Worm (Caenorhabditis elegans) whole organism, L1 larva: ENCODE results near the gene ndx-6.
A peak's percentile ranks its signal among the peaks of the same experiment; 100 is the strongest.

Experiments used
- C04F5.9 ChIP-seq: sonication (generic microtip); optimal IDR thresholded peaks from 2 replicates; lab custom pipeline; 2016; ENCODE audit warnings: missing genetic modification characterization, missing compliant biosample characterization
- C34B4.2 ChIP-seq: sonication (generic microtip); optimal IDR thresholded peaks from 2 replicates; lab custom pipeline; 2017; ENCODE audit warnings: mild to moderate bottlenecking, missing genetic modification characterization, missing compliant biosample characterization
- F16B12.6 ChIP-seq: fragments of 150-350 bp; optimal IDR thresholded peaks from 2 replicates; lab custom pipeline; 2014; ENCODE audit warnings: missing biosample characterization, missing genetic modification characterization
- Y116A8C.19 ChIP-seq: sonication (generic microtip); optimal IDR thresholded peaks from 2 replicates; lab custom pipeline; 2016; ENCODE audit warnings: missing compliant biosample characterization, missing genetic modification characterization, borderline replicate concordance
- aha-1 ChIP-seq: fragments of 150-350 bp; optimal IDR thresholded peaks from 2 replicates; lab custom pipeline; 2014; ENCODE audit warnings: missing biosample characterization, missing genetic modification characterization
- alr-1 ChIP-seq: fragments of 200-800 bp; sonication (Bioruptor generic); optimal IDR thresholded peaks from 2 replicates; lab custom pipeline; 2018; ENCODE audit warnings: borderline replicate concordance, mild to moderate bottlenecking, missing genetic modification characterization, missing compliant biosample characterization
- ama-1 ChIP-seq: fragments of 150-350 bp; optimal IDR thresholded peaks from 2 replicates; lab custom pipeline; 2014
- blmp-1 ChIP-seq: fragments of 150-350 bp; optimal IDR thresholded peaks from 2 replicates; lab custom pipeline; 2014; ENCODE audit warnings: missing biosample characterization, missing genetic modification characterization
- ceh-63 ChIP-seq: fragments of 200-800 bp; sonication (Bioruptor generic); optimal IDR thresholded peaks from 2 replicates; lab custom pipeline; 2018; ENCODE audit warnings: mild to moderate bottlenecking, missing genetic modification characterization, missing compliant biosample characterization
- ceh-8 ChIP-seq: fragments of 200-800 bp; sonication (Bioruptor generic); optimal IDR thresholded peaks from 2 replicates; lab custom pipeline; 2018; ENCODE audit warnings: mild to moderate bottlenecking, missing genetic modification characterization, moderate library complexity, missing compliant biosample characterization
- ceh-82 ChIP-seq, 3 experiments: fragments of 150-350 bp in 1 of 3; sonication (generic microtip) in 2 of 3; optimal IDR thresholded peaks; 2 replicates each; lab custom pipeline; 2014 to 2017; ENCODE audit warnings: missing biosample characterization in 3 of 3, missing genetic modification characterization in 3 of 3
- dpl-1 ChIP-seq, 3 experiments: fragments of 150-350 bp in 2 of 3; sonication (generic microtip) in 1 of 3; optimal IDR thresholded peaks; 2 replicates each; lab custom pipeline; 2014 to 2017; ENCODE audit warnings: missing biosample characterization in 3 of 3, missing genetic modification characterization in 3 of 3, missing genetic modification reagents in 3 of 3
- dsc-1 ChIP-seq: sonication (generic microtip); optimal IDR thresholded peaks from 2 replicates; lab custom pipeline; 2016; ENCODE audit warnings: mild to moderate bottlenecking, missing genetic modification characterization, missing compliant biosample characterization
- efl-1 ChIP-seq, 4 experiments: fragments of 150-350 bp; optimal IDR thresholded peaks in 3 of 4; peaks in 1 of 4; 1 replicate in 1 of 4; 2 replicates in 3 of 4; lab custom pipeline; 2014; ENCODE audit warnings: missing biosample characterization in 2 of 4, missing genetic modification characterization in 2 of 4, missing genetic modification reagents in 2 of 4
- egl-27 ChIP-seq, 2 experiments: fragments of 150-350 bp in 1 of 2; sonication (generic microtip); optimal IDR thresholded peaks; 3 replicates each; lab custom pipeline; 2017 to 2018; ENCODE audit warnings: missing biosample characterization in 2 of 2, missing genetic modification characterization in 2 of 2, missing genetic modification reagents in 2 of 2
- elt-3 ChIP-seq, 6 experiments: fragments of 150-350 bp in 1 of 6; sonication (generic microtip); optimal IDR thresholded peaks; 2 replicates each; lab custom pipeline; 2017 to 2018; ENCODE audit warnings: missing biosample characterization in 6 of 6, missing genetic modification characterization in 6 of 6, inconsistent platforms in 1 of 6
- ets-5 ChIP-seq: fragments of 200-800 bp; sonication (Bioruptor generic); IDR thresholded peaks from 2 replicates; pipeline ENCODE4 v1.3.6; 2022; ENCODE audit warnings: missing genetic modification characterization, missing compliant biosample characterization
- fkh-10 ChIP-seq: sonication (generic microtip); optimal IDR thresholded peaks from 2 replicates; lab custom pipeline; 2017; ENCODE audit warnings: missing biosample characterization, missing genetic modification reagents, missing genetic modification characterization
- fkh-8 ChIP-seq: sonication (generic microtip); optimal IDR thresholded peaks from 2 replicates; lab custom pipeline; 2016; ENCODE audit warnings: mild to moderate bottlenecking, missing genetic modification characterization, missing compliant biosample characterization
- grh-1 ChIP-seq: fragments of 200-800 bp; sonication (Bioruptor generic); IDR thresholded peaks from 2 replicates; pipeline ENCODE4 v1.3.6; 2022; ENCODE audit warnings: missing genetic modification reagents, missing genetic modification characterization, missing compliant biosample characterization
- hlh-17 ChIP-seq: fragments of 200-800 bp; sonication (Bioruptor generic); optimal IDR thresholded peaks from 2 replicates; lab custom pipeline; 2018; ENCODE audit warnings: missing genetic modification characterization, mild to moderate bottlenecking, missing compliant biosample characterization, moderate library complexity, borderline replicate concordance
- hlh-4 ChIP-seq: sonication (generic microtip); optimal IDR thresholded peaks from 2 replicates; lab custom pipeline; 2016; ENCODE audit warnings: mild to moderate bottlenecking, missing genetic modification characterization, missing compliant biosample characterization
- hpl-2 ChIP-seq: fragments of 150-350 bp; optimal IDR thresholded peaks from 2 replicates; lab custom pipeline; 2014; ENCODE audit warnings: missing biosample characterization, missing genetic modification reagents, missing genetic modification characterization
- irx-1 ChIP-seq: sonication (generic microtip); optimal IDR thresholded peaks from 2 replicates; lab custom pipeline; 2016; ENCODE audit warnings: missing genetic modification characterization, missing compliant biosample characterization
- lin-13 ChIP-seq: fragments of 150-350 bp; optimal IDR thresholded peaks from 2 replicates; lab custom pipeline; 2014; ENCODE audit warnings: missing biosample characterization, missing genetic modification reagents, missing genetic modification characterization
- lin-15B ChIP-seq: fragments of 150-350 bp; sonication (generic microtip); optimal IDR thresholded peaks from 3 replicates; lab custom pipeline; 2014; ENCODE audit warnings: missing biosample characterization, missing genetic modification characterization
- lin-39 ChIP-seq: fragments of 150-350 bp; optimal IDR thresholded peaks from 2 replicates; lab custom pipeline; 2014; ENCODE audit warnings: missing biosample characterization, missing genetic modification reagents, missing genetic modification characterization
- lsy-2 ChIP-seq, 2 experiments: fragments of 150-350 bp; optimal IDR thresholded peaks; 2 replicates each; lab custom pipeline; 2014; ENCODE audit warnings: missing biosample characterization in 2 of 2, missing genetic modification characterization in 2 of 2
- mdl-1 ChIP-seq, 2 experiments: fragments of 150-350 bp; optimal IDR thresholded peaks; 2 replicates each; lab custom pipeline; 2014 to 2017; ENCODE audit warnings: missing biosample characterization in 2 of 2, missing genetic modification characterization in 2 of 2, inconsistent platforms in 1 of 2
- mep-1 ChIP-seq: fragments of 150-350 bp; optimal IDR thresholded peaks from 2 replicates; lab custom pipeline; 2014; ENCODE audit warnings: missing biosample characterization, missing genetic modification characterization
- nhr-20 ChIP-seq: sonication (generic microtip); optimal IDR thresholded peaks from 2 replicates; lab custom pipeline; 2016; ENCODE audit warnings: mild to moderate bottlenecking, missing genetic modification characterization, missing compliant biosample characterization
- nhr-28 ChIP-seq: fragments of 150-350 bp; optimal IDR thresholded peaks from 2 replicates; lab custom pipeline; 2014; ENCODE audit warnings: missing biosample characterization, missing genetic modification characterization
- nhr-47 ChIP-seq: sonication (generic microtip); optimal IDR thresholded peaks from 2 replicates; lab custom pipeline; 2016; ENCODE audit warnings: mild to moderate bottlenecking, missing genetic modification characterization, moderate library complexity, missing compliant biosample characterization
- nhr-71 ChIP-seq: sonication (generic microtip); optimal IDR thresholded peaks from 2 replicates; lab custom pipeline; 2016; ENCODE audit warnings: mild to moderate bottlenecking, missing genetic modification characterization, moderate library complexity, missing compliant biosample characterization
- nhr-76 ChIP-seq: sonication (generic microtip); optimal IDR thresholded peaks from 2 replicates; lab custom pipeline; 2017; ENCODE audit warnings: missing biosample characterization, missing genetic modification characterization
- nhr-84 ChIP-seq: sonication (generic microtip); optimal IDR thresholded peaks from 2 replicates; lab custom pipeline; 2017; ENCODE audit warnings: missing biosample characterization, missing genetic modification characterization
- nhr-85 ChIP-seq: sonication (generic microtip); peaks from one replicate; lab custom pipeline; 2016; ENCODE audit warnings: missing genetic modification characterization, inconsistent platforms, missing compliant biosample characterization
- nhr-90 ChIP-seq: sonication (generic microtip); optimal IDR thresholded peaks from 2 replicates; lab custom pipeline; 2016; ENCODE audit warnings: mild to moderate bottlenecking, missing genetic modification characterization, missing compliant biosample characterization; ENCODE audit not compliant: poor library complexity
- pag-3 ChIP-seq: sonication (generic microtip); optimal IDR thresholded peaks from 2 replicates; lab custom pipeline; 2017; ENCODE audit warnings: missing genetic modification characterization, mild to moderate bottlenecking, missing compliant biosample characterization, antibody characterized with exemption, borderline replicate concordance; ENCODE audit not compliant: insufficient read depth
- pqm-1 ChIP-seq: sonication (generic microtip); optimal IDR thresholded peaks from 3 replicates; lab custom pipeline; 2017; ENCODE audit warnings: missing biosample characterization, missing genetic modification characterization
- snu-23 ChIP-seq: sonication (generic microtip); optimal IDR thresholded peaks from 2 replicates; lab custom pipeline; 2016; ENCODE audit warnings: missing genetic modification characterization, missing compliant biosample characterization
- sox-4 ChIP-seq: sonication (generic microtip); optimal IDR thresholded peaks from 2 replicates; lab custom pipeline; 2016; ENCODE audit warnings: missing genetic modification characterization, missing compliant biosample characterization
- sup-37 ChIP-seq: fragments of 200-800 bp; sonication (Bioruptor generic); optimal IDR thresholded peaks from 2 replicates; lab custom pipeline; 2018; ENCODE audit warnings: mild to moderate bottlenecking, missing genetic modification characterization, missing compliant biosample characterization
- unc-62 ChIP-seq: fragments of 150-350 bp; optimal IDR thresholded peaks from 2 replicates; lab custom pipeline; 2014; ENCODE audit warnings: missing biosample characterization, missing genetic modification reagents, missing genetic modification characterization
- unc-86 ChIP-seq: sonication (generic microtip); optimal IDR thresholded peaks from 2 replicates; lab custom pipeline; 2016; ENCODE audit warnings: missing genetic modification characterization, missing compliant biosample characterization
- unc-98 ChIP-seq: fragments of 200-800 bp; sonication (Bioruptor generic); IDR thresholded peaks from 2 replicates; pipeline ENCODE4 v1.3.6; 2022; ENCODE audit warnings: missing genetic modification characterization, missing compliant biosample characterization
- vab-15 ChIP-seq: sonication (generic microtip); optimal IDR thresholded peaks from 2 replicates; lab custom pipeline; 2017; ENCODE audit warnings: missing genotype, mild to moderate bottlenecking, missing genetic modification characterization, missing compliant biosample characterization
- xbp-1 ChIP-seq: sonication (generic microtip); optimal IDR thresholded peaks from 2 replicates; lab custom pipeline; 2016; ENCODE audit warnings: missing genetic modification characterization, missing compliant biosample characterization
- zip-4 ChIP-seq: fragments of 200-800 bp; sonication (Bioruptor generic); optimal IDR thresholded peaks from 2 replicates; lab custom pipeline; 2018; ENCODE audit warnings: mild to moderate bottlenecking, missing genetic modification characterization, moderate library complexity, missing compliant biosample characterization
- ztf-11 ChIP-seq, 2 experiments: sonication (generic microtip); optimal IDR thresholded peaks; 2 replicates each; lab custom pipeline; 2016 to 2017; ENCODE audit warnings: missing genetic modification characterization in 2 of 2, missing biosample characterization in 1 of 2, missing compliant biosample characterization in 1 of 2
- ztf-4 ChIP-seq: fragments of 150-350 bp; optimal IDR thresholded peaks from 2 replicates; lab custom pipeline; 2014; ENCODE audit warnings: missing biosample characterization, missing genetic modification characterization

ndx-6 gene

ce11 chrII:5358137-5358745, 31.4 kb downstream of the ndx-6 start, which contains the start of the genes F09E5.11 and bmy-1 (continued):
- no peak for TF ChIP-seq pag-3 (tag; lab: Kevin White, UChicago)
- peak; percentile 85 for TF ChIP-seq unc-86 (tag; lab: Kevin White, UChicago)
- TF ChIP-seq ceh-63 (GFP tag; lab: Kevin White, UChicago): no peak
- no peak for TF ChIP-seq hlh-17 (GFP tag; lab: Kevin White, UChicago)
- no peak for TF ChIP-seq ets-5
- TF ChIP-seq nhr-90 (tag; lab: Kevin White, UChicago): peak; percentile 82
- peak in 1 of 2 experiments; percentile 26 for TF ChIP-seq mdl-1 (tag; optimal IDR thresholded peaks at IDR 0.05; lab: Kevin White, UChicago)
- TF ChIP-seq unc-98 (GFP tag; lab: Robert Waterston, UW): peak; percentile 69; the same call in 1 of the 2 replicates
- TF ChIP-seq grh-1 (GFP tag; lab: Robert Waterston, UW): peak; percentile 66
- no peak for TF ChIP-seq alr-1
- TF ChIP-seq nhr-71 (tag; lab: Kevin White, UChicago): peak; percentile 94
- TF ChIP-seq dsc-1 (tag; lab: Kevin White, UChicago): peak; percentile 85
- no peak for TF ChIP-seq hlh-4 (tag; lab: Kevin White, UChicago)
- TF ChIP-seq aha-1 (tag; lab: Kevin White, UChicago): no peak
- TF ChIP-seq nhr-76 (tag; lab: Kevin White, UChicago): no peak
- TF ChIP-seq nhr-28 (tag; lab: Kevin White, UChicago): no peak
- peak; percentile 29 for TF ChIP-seq Y116A8C.19 (tag; lab: Kevin White, UChicago)
- peak; percentile 1 for TF ChIP-seq blmp-1
- no peak for TF ChIP-seq pqm-1 (tag; lab: Kevin White, UChicago)
- peak; percentile 86 for TF ChIP-seq nhr-20
- TF ChIP-seq hpl-2: no peak
- peak; percentile 55 for TF ChIP-seq lin-39 (tag; lab: Kevin White, UChicago)
- peak; percentile 84 for TF ChIP-seq snu-23 (GFP tag; lab: Kevin White, UChicago)
- peak; percentile 88 for TF ChIP-seq lin-15B (tag; lab: Kevin White, UChicago)
- no peak for TF ChIP-seq ztf-4 (tag; lab: Kevin White, UChicago)
- peak; percentile 67 for TF ChIP-seq ceh-8
- no peak for TF ChIP-seq unc-62 (GFP tag; lab: Kevin White, UChicago)
- peak; percentile 91 for TF ChIP-seq nhr-47 (tag; lab: Kevin White, UChicago)
- no peak for TF ChIP-seq nhr-84 (tag; lab: Kevin White, UChicago)
- TF ChIP-seq lsy-2 (tag; optimal IDR thresholded peaks at IDR 0.05; lab: Kevin White, UChicago): peak; percentile 80 to 81
- peak; percentile 81 to 84 (median 82) for TF ChIP-seq ceh-82 (tag; optimal IDR thresholded peaks at IDR 0.05; lab: Kevin White, UChicago)
- TF ChIP-seq C04F5.9: peak; percentile 60
- peak; percentile 86 for TF ChIP-seq lin-13 (GFP tag; lab: Kevin White, UChicago)
- TF ChIP-seq fkh-8 (tag; lab: Kevin White, UChicago): peak; percentile 92
- peak in 2 of 6 experiments; percentile 16 to 29 for TF ChIP-seq elt-3 (tag; optimal IDR thresholded peaks at IDR 0.05; lab: Kevin White, UChicago)
- peak; percentile 61 to 76 (median 74) for TF ChIP-seq dpl-1 (GFP tag; optimal IDR thresholded peaks at IDR 0.05; lab: Kevin White, UChicago)
- TF ChIP-seq sup-37 (GFP tag; lab: Kevin White, UChicago): peak; percentile 44
- peak in 1 of 2 experiments; percentile 92 for TF ChIP-seq ztf-11 (tag; optimal IDR thresholded peaks at IDR 0.05; lab: Kevin White, UChicago)
- TF ChIP-seq efl-1 (optimal IDR thresholded peaks at IDR 0.05; lab: Kevin White, UChicago): peak; percentile 81
- TF ChIP-seq efl-1 (GFP tag; optimal IDR thresholded peaks at IDR 0.05 in 1 of 2; lab: Kevin White, UChicago): peak; percentile 73 to 98
- no peak for TF ChIP-seq C34B4.2 (tag; lab: Kevin White, UChicago)
- TF ChIP-seq ama-1 (lab: Kevin White, UChicago): no peak
- TF ChIP-seq sox-4 (tag; lab: Kevin White, UChicago): peak; percentile 66
- TF ChIP-seq F16B12.6: peak; percentile 50
- peak; percentile 91 for TF ChIP-seq nhr-85 (tag; lab: Kevin White, UChicago)
- peak; percentile 85 for TF ChIP-seq xbp-1 (tag; lab: Kevin White, UChicago)
- peak; percentile 84 for TF ChIP-seq irx-1 (tag; lab: Kevin White, UChicago)
- TF ChIP-seq mep-1 (tag; lab: Kevin White, UChicago): peak; percentile 71
- peak; percentile 84 for TF ChIP-seq fkh-10 (GFP tag; lab: Kevin White, UChicago)
- no peak for TF ChIP-seq egl-27 (tag; optimal IDR thresholded peaks at IDR 0.05; lab: Kevin White, UChicago)
- TF ChIP-seq zip-4 (GFP tag; lab: Kevin White, UChicago): peak; percentile 46
- peak; percentile 18 for TF ChIP-seq vab-15 (tag; lab: Kevin White, UChicago)
